Fruit fly (Drosophila melanogaster): Measurements from ENCODE around the gene noi.

noi gene

dm6 chr3R:5565623-5566022, 25.6 kb downstream of the noi start (continued):
- TF ChIP-seq Ravus (GFP tag; IDR thresholded peaks at IDR 0.05): peak; percentile 30; the same call in 1 of the 2 replicates
- no peak for TF ChIP-seq Dip2 (GFP tag; IDR thresholded peaks at IDR 0.05)
- TF ChIP-seq CG4424 (GFP tag; optimal IDR thresholded peaks at IDR 0.05): peak; percentile 63
- peak; percentile 73; the same call in 1 of the 2 replicates for TF ChIP-seq chm (GFP tag; IDR thresholded peaks at IDR 0.05)

- peak; percentile 50 for TF ChIP-seq MESR4 (GFP tag; optimal IDR thresholded peaks at IDR 0.05)
- TF ChIP-seq CG17186 (GFP tag; optimal IDR thresholded peaks at IDR 0.05): peak; percentile 26
- TF ChIP-seq hbn (GFP tag; IDR thresholded peaks at IDR 0.05; ENCODE audit: partially characterized antibody): 0 out of 2 replicates have a peak, but pooled peaks have one; percentile 24
- 0 out of 3 replicates have a peak, but pooled peaks have one; percentile 27 for TF ChIP-seq CG34224 (GFP tag; IDR thresholded peaks at IDR 0.05; ENCODE audit: partially characterized antibody)
- peak; percentile 20; the same call in 1 of the 2 replicates for TF ChIP-seq Bgb (GFP tag; IDR thresholded peaks at IDR 0.05; ENCODE audit: partially characterized antibody)
- TF ChIP-seq crol (GFP tag; IDR thresholded peaks at IDR 0.05): peak; percentile 94
- peak; percentile 46 for TF ChIP-seq ewg (GFP tag; optimal IDR thresholded peaks at IDR 0.05)
- peak; percentile 63 for TF ChIP-seq pzg (GFP tag; optimal IDR thresholded peaks at IDR 0.05)
- TF ChIP-seq CG14710 (tag; optimal IDR thresholded peaks at IDR 0.05): peak; percentile 18
- peak; percentile 30 for TF ChIP-seq CG9797 (GFP tag; optimal IDR thresholded peaks at IDR 0.05)
- TF ChIP-seq Sry-β (GFP tag; optimal IDR thresholded peaks at IDR 0.05): peak; percentile 88
- TF ChIP-seq row (GFP tag; IDR thresholded peaks at IDR 0.05): 0 out of 3 replicates have a peak, but pooled peaks have one; percentile 17
- TF ChIP-seq trem (tag; optimal IDR thresholded peaks at IDR 0.05): peak; percentile 99
- no peak for TF ChIP-seq CG13624 (GFP tag; optimal IDR thresholded peaks at IDR 0.05)
- peak; percentile 79 for TF ChIP-seq sens (GFP tag)
- peak; percentile 68 to 96 for TF ChIP-seq crp (GFP tag; optimal IDR thresholded peaks at IDR 0.05)
- TF ChIP-seq scrt (GFP tag; optimal IDR thresholded peaks at IDR 0.05): no peak
- peak; percentile 58 for TF ChIP-seq Deaf1 (tag; optimal IDR thresholded peaks at IDR 0.05)
- TF ChIP-seq YL-1 (GFP tag; optimal IDR thresholded peaks at IDR 0.05): peak; percentile 38
- TF ChIP-seq stwl (tag; optimal IDR thresholded peaks at IDR 0.05): peak; percentile 35
- peak; percentile 34 for TF ChIP-seq HmgZ (tag; optimal IDR thresholded peaks at IDR 0.05)
- peak; percentile 36; the same call in 1 of the 2 replicates for TF ChIP-seq nerfin-2 (GFP tag; IDR thresholded peaks at IDR 0.05; ENCODE audit: partially characterized antibody)
- TF ChIP-seq phol (tag; optimal IDR thresholded peaks at IDR 0.05): peak; percentile 22
- TF ChIP-seq Myb (GFP tag; optimal IDR thresholded peaks at IDR 0.05): peak; percentile 84
- peak; percentile 28 for TF ChIP-seq BEAF-32 (GFP tag; optimal IDR thresholded peaks at IDR 0.05)
- TF ChIP-seq gem (tag; optimal IDR thresholded peaks at IDR 0.05): no peak
- TF ChIP-seq fd64A (GFP tag; optimal IDR thresholded peaks at IDR 0.05): peak; percentile 4
- TF ChIP-seq CrebB (tag; optimal IDR thresholded peaks at IDR 0.05): peak; percentile 26
- TF ChIP-seq Sry-δ (GFP tag; optimal IDR thresholded peaks at IDR 0.05): peak; percentile 4
- peak; percentile 38 for TF ChIP-seq CG1603 (tag; optimal IDR thresholded peaks at IDR 0.05)
- TF ChIP-seq Pdp1 (GFP tag; optimal IDR thresholded peaks at IDR 0.05): peak in 1 of 2 experiments; percentile 18
- no peak for TF ChIP-seq z (GFP tag; IDR thresholded peaks at IDR 0.05)
- TF ChIP-seq kah (GFP tag; optimal IDR thresholded peaks at IDR 0.05): peak; percentile 39
- peak; percentile 57 for TF ChIP-seq CG15479 (GFP tag; optimal IDR thresholded peaks at IDR 0.05)
- peak; percentile 28 for TF ChIP-seq CG30020 (tag; optimal IDR thresholded peaks at IDR 0.05)
- TF ChIP-seq CoRest (tag; optimal IDR thresholded peaks at IDR 0.05): peak; percentile 13
- TF ChIP-seq Hmx (GFP tag; optimal IDR thresholded peaks at IDR 0.05): no peak
- TF ChIP-seq Sin3A (optimal IDR thresholded peaks at IDR 0.05): peak; percentile 62
- peak; percentile 31 for TF ChIP-seq CG34376 (GFP tag; optimal IDR thresholded peaks at IDR 0.05)
- peak in 1 of 2 experiments; percentile 94 for TF ChIP-seq insv (GFP tag; optimal IDR thresholded peaks at IDR 0.05)
- no peak for TF ChIP-seq CG7963 (GFP tag; IDR thresholded peaks at IDR 0.05; ENCODE audit: partially characterized antibody)
- peak; percentile 21 for TF ChIP-seq kni (GFP tag; optimal IDR thresholded peaks at IDR 0.05)
- TF ChIP-seq Elba2 (GFP tag; optimal IDR thresholded peaks at IDR 0.05): peak; percentile 7
Observed at dm6 chr3R:5564775-5565190, 26.5 kb downstream of the noi start, which contains the start of the genes CG14671 and CG12746. TSS of gene CG14671 (minus strand) at chr3R:5564815. TSS of gene CG12746 (plus strand) at chr3R:5564865.

Measured in whole organism, embryonic.